Worm (Caenorhabditis elegans): ENCODE data around the gene srj-49.

The srj-49 gene

ce11 chrV:2870127-2870526 is 22.0 kb upstream of the srj-49 start, which contains the start of gene srh-243:
srh-243 (plus strand) TSS chrV:2870427.
- TF ChIP-seq snpc-3.4 (tag; optimal IDR thresholded peaks at IDR 0.05) (no peak), die-1 (tag; optimal IDR thresholded peaks at IDR 0.05) (no peak), tbx-9 (tag; optimal IDR thresholded peaks at IDR 0.05; ENCODE audit: borderline replicate concordance) (no peak), ztf-6 (GFP tag; IDR thresholded peaks at IDR 0.05) (no peak), ets-4 (GFP tag; optimal IDR thresholded peaks at IDR 0.05) (no peak), madf-8 (GFP tag; conservative IDR thresholded peaks at IDR 0.05) (no peak), attf-6 (GFP tag; IDR thresholded peaks at IDR 0.05) (no peak)

- TF ChIP-seq aptf-3 (GFP tag; IDR thresholded peaks at IDR 0.05), result no peak
- TF ChIP-seq ztf-6 (GFP tag; IDR thresholded peaks at IDR 0.05), result no peak
- TF ChIP-seq hmg-20 (GFP tag; IDR thresholded peaks at IDR 0.05), result no peak
- TF ChIP-seq nhr-27 (tag; optimal IDR thresholded peaks at IDR 0.05), result no peak
- TF ChIP-seq somi-1 (GFP tag; optimal IDR thresholded peaks at IDR 0.05), result no peak
Measured at ce11 chrV:2869503-2869902, 21.4 kb upstream of the srj-49 start, which contains the start of gene srh-241. srh-241 (minus strand) TSS chrV:2869603.

ce11 chrV:2864899-2865298 is 16.8 kb upstream of the srj-49 start, which contains the start of gene srh-240:
srh-240 (plus strand) TSS chrV:2865199.
- TF ChIP-seq madf-10 (tag; optimal IDR thresholded peaks at IDR 0.05) (no peak), hmg-20 (GFP tag; IDR thresholded peaks at IDR 0.05) (no peak), sdz-38 (tag; optimal IDR thresholded peaks at IDR 0.05) (no peak), T07F8.4 (tag; optimal IDR thresholded peaks at IDR 0.05) (no peak), hlh-26 (GFP tag; conservative IDR thresholded peaks at IDR 0.05) (no peak), efl-1 (GFP tag; optimal IDR thresholded peaks at IDR 0.05) (no peak)

ce11 chrV:2863033-2863432 is 14.9 kb upstream of the srj-49 start, which contains the start of gene srh-272:
srh-272 (plus strand) TSS chrV:2863333.
- no peak for TF ChIP-seq lin-35 (GFP tag; optimal IDR thresholded peaks at IDR 0.05)
- no peak for TF ChIP-seq lin-54 (GFP tag; optimal IDR thresholded peaks at IDR 0.05)
- TF ChIP-seq rec-8 (tag; optimal IDR thresholded peaks at IDR 0.05), result no peak
- no peak for TF ChIP-seq hsf-1 (GFP tag; IDR thresholded peaks at IDR 0.05)
- no peak for TF ChIP-seq nhr-27 (tag; optimal IDR thresholded peaks at IDR 0.05)
- TF ChIP-seq F22D6.2 (tag; optimal IDR thresholded peaks at IDR 0.05), result no peak
- TF ChIP-seq athp-1 (tag; optimal IDR thresholded peaks at IDR 0.05), result no peak
- TF ChIP-seq nhr-179 (tag; optimal IDR thresholded peaks at IDR 0.05), result no peak
- TF ChIP-seq tlf-1 (GFP tag; optimal IDR thresholded peaks at IDR 0.05), result no peak
- TF ChIP-seq lsy-27 (tag; optimal IDR thresholded peaks at IDR 0.05; ENCODE audit: borderline replicate concordance, insufficient read depth), result no peak

ce11 chrV:2861505-2861904 is 13.4 kb upstream of the srj-49 start, which contains the start of gene srh-270:
srh-270 (minus strand) TSS chrV:2861605.
- no peak for TF ChIP-seq C17E4.6 (GFP tag; IDR thresholded peaks at IDR 0.05)
- TF ChIP-seq F33H1.4 (GFP tag; IDR thresholded peaks at IDR 0.05), result no peak
- TF ChIP-seq tbx-9 (tag; optimal IDR thresholded peaks at IDR 0.05; ENCODE audit: borderline replicate concordance), result no peak
- TF ChIP-seq mes-4 (tag; optimal IDR thresholded peaks at IDR 0.05), result no peak
- no peak for TF ChIP-seq bed-1 (GFP tag; IDR thresholded peaks at IDR 0.05)
- no peak for TF ChIP-seq snpc-3.4 (tag; optimal IDR thresholded peaks at IDR 0.05)
- TF ChIP-seq F10E7.11 (tag; optimal IDR thresholded peaks at IDR 0.05), result no peak
- TF ChIP-seq F49E8.2 (tag; optimal IDR thresholded peaks at IDR 0.05; ENCODE audit: insufficient read depth), result no peak
- TF ChIP-seq ceh-40 (GFP tag; IDR thresholded peaks at IDR 0.05), result no peak
- no peak for TF ChIP-seq sptf-2 (GFP tag; optimal IDR thresholded peaks at IDR 0.05)
- no peak for TF ChIP-seq nfya-1 (tag; optimal IDR thresholded peaks at IDR 0.05; ENCODE audit: borderline replicate concordance, insufficient read depth)
- TF ChIP-seq atf-7 (tag; optimal IDR thresholded peaks at IDR 0.05), result no peak
- no peak for TF ChIP-seq mel-28 (tag; optimal IDR thresholded peaks at IDR 0.05; ENCODE audit: borderline replicate concordance)
- TF ChIP-seq madf-6 (GFP tag; IDR thresholded peaks at IDR 0.05), result no peak
- no peak for TF ChIP-seq hsf-1 (GFP tag; IDR thresholded peaks at IDR 0.05)
- TF ChIP-seq akir-1 (GFP tag; optimal IDR thresholded peaks at IDR 0.05), result no peak
- TF ChIP-seq F23B12.7 (tag; optimal IDR thresholded peaks at IDR 0.05; ENCODE audit: insufficient read depth), result no peak
- TF ChIP-seq dpff-1 (tag; optimal IDR thresholded peaks at IDR 0.05), result no peak
